Fruit fly (Drosophila melanogaster): ENCODE measurements around the gene CG7044.

Gene CG7044

DNA sequence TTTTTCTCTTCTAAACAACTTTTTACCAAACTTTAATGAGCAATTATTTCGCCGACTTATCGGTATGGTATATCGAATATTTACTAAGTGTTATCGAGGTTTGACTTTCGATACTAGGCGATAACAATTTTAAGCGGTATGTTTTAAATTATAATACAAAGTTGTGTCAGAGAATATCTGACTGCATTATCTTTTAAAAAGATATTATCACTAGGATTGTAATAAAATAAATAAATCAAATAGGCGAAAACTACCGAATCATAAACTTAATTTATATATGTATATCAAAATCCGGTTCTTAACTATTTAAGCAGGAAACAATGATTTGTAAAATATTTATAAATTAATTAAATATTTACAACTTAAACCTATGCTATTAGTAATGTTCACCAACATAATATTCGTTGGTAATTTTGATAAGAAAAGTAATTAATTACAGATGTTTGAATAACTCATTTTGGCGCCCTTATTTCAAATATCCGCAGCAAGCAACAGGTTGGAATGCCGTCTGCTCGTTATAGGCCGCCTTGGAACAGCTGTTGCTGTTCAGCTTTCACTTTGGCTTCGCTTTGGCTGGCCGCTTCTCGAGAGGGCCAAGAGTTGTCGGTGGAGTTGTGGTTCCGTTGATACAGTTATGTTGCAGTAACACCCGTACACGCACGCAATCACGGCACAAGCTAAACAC is 6.5 kb upstream of the CG7044 start, which contains the start of the genes Sec15 and rtet (continued):
- TF ChIP-seq crol (GFP tag; IDR thresholded peaks at IDR 0.05) (no peak), HLHmδ (GFP tag; optimal IDR thresholded peaks at IDR 0.05) (no peak), Lhr (GFP tag; optimal IDR thresholded peaks at IDR 0.05) (no peak), usp (GFP tag; optimal IDR thresholded peaks at IDR 0.05) (no peak), cg (GFP tag; optimal IDR thresholded peaks at IDR 0.05) (no peak), CG16815 (GFP tag; optimal IDR thresholded peaks at IDR 0.05) (peak; percentile 29), oc (tag; optimal IDR thresholded peaks at IDR 0.05) (no peak), CG11247 (GFP tag; IDR thresholded peaks at IDR 0.05) (peak; percentile 53), phol (tag; optimal IDR thresholded peaks at IDR 0.05) (peak; percentile 91), CG7271 (tag; optimal IDR thresholded peaks at IDR 0.05) (no peak), CG9609 (GFP tag; optimal IDR thresholded peaks at IDR 0.05) (peak; percentile 33), CG31365 (tag; optimal IDR thresholded peaks at IDR 0.05) (no peak), CG17186 (GFP tag; optimal IDR thresholded peaks at IDR 0.05) (no peak), CG17802 (tag; optimal IDR thresholded peaks at IDR 0.05) (peak; percentile 49), sens-2 (GFP tag; IDR thresholded peaks at IDR 0.05) (peak; percentile 34; the same call in 1 of the 2 replicates), eve (GFP tag; optimal IDR thresholded peaks at IDR 0.05) (no peak), hbn (GFP tag; IDR thresholded peaks at IDR 0.05; ENCODE audit: partially characterized antibody) (0 out of 2 replicates have a peak, but pooled peaks have one; percentile 26), stwl (tag; optimal IDR thresholded peaks at IDR 0.05) (peak; percentile 44), pita (GFP tag; optimal IDR thresholded peaks at IDR 0.05) (no peak), grn (GFP tag; optimal IDR thresholded peaks at IDR 0.05) (no peak), CG14710 (tag; optimal IDR thresholded peaks at IDR 0.05) (peak; percentile 77), CG18599 (GFP tag; optimal IDR thresholded peaks at IDR 0.05) (peak; percentile 70), her (GFP tag; optimal IDR thresholded peaks at IDR 0.05) (no peak), CG17612 (GFP tag; IDR thresholded peaks at IDR 0.05) (no peak), nmo (GFP tag; optimal IDR thresholded peaks at IDR 0.05) (peak; percentile 78), vvl (GFP tag; IDR thresholded peaks at IDR 0.05) (peak; percentile 76), CG16863 (GFP tag; optimal IDR thresholded peaks at IDR 0.05) (peak; percentile 65), CG6765 (GFP tag; optimal IDR thresholded peaks at IDR 0.05) (peak; percentile 25), CG8089 (GFP tag; optimal IDR thresholded peaks at IDR 0.05) (peak; percentile 17), CG6654 (GFP tag; optimal IDR thresholded peaks at IDR 0.05) (no peak), B-H2 (GFP tag; optimal IDR thresholded peaks at IDR 0.05) (peak; percentile 62), chif (GFP tag; optimal IDR thresholded peaks at IDR 0.05) (peak; percentile 3 to 39), TFAM (GFP tag; optimal IDR thresholded peaks at IDR 0.05) (no peak), Antp (GFP tag; optimal IDR thresholded peaks at IDR 0.05) (no peak), Hand (GFP tag; optimal IDR thresholded peaks at IDR 0.05) (no peak), Dip3 (GFP tag; optimal IDR thresholded peaks at IDR 0.05) (peak; percentile 17), CG7963 (GFP tag; IDR thresholded peaks at IDR 0.05; ENCODE audit: partially characterized antibody) (peak; percentile 22; the same call in 1 of the 3 replicates), CG17328 (GFP tag; IDR thresholded peaks at IDR 0.05) (peak; percentile 18; the same call in 1 of the 2 replicates), CG13624 (GFP tag; optimal IDR thresholded peaks at IDR 0.05) (peak; percentile 45), tio (GFP tag; optimal IDR thresholded peaks at IDR 0.05) (no peak), odd (GFP tag; optimal IDR thresholded peaks at IDR 0.05) (no peak), Lim3 (GFP tag; IDR thresholded peaks at IDR 0.05) (no peak), CG18476 (GFP tag; optimal IDR thresholded peaks at IDR 0.05) (peak; percentile 64), trem (tag; optimal IDR thresholded peaks at IDR 0.05) (peak; percentile 48), CG7745 (tag; optimal IDR thresholded peaks at IDR 0.05) (no peak), prd (optimal IDR thresholded peaks at IDR 0.05) (no peak), prd (GFP tag; IDR thresholded peaks at IDR 0.05) (peak; percentile 47; the same call in 2 of the 3 replicates), Jarid2 (GFP tag; optimal IDR thresholded peaks at IDR 0.05) (no peak), gsb-n (tag; optimal IDR thresholded peaks at IDR 0.05) (no peak)
